Fruit fly (Drosophila melanogaster): ENCODE measurements around the gene CG12155.

Gene CG12155

DNA sequence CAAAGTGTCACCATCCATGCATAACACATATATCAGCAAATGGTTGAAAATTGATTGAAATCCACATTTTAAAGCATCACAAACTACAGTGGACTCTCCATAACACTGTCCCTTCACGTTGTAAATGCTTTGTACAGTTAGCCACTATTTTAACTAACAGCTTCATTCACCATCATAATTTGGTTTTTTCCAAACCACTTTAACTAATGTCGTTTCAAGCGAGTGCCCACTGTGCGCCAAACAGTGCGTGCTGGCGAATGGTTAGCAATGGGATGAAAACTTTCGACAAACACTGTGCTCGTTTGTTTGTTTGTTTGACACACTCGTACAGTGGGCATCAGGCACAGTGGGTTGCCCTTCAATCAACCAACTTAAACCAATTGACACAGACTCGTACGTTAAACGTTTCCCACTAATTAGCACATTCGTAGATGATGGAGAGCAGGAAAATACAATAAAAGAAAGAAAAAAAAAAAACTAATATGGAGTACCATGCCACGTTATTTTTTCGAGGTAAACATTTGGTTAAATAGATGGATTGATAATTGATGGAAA is 28.2 kb upstream of the CG12155 start (continued):
- TF ChIP-seq ac (GFP tag; optimal IDR thresholded peaks at IDR 0.05) (no peak), Spps (tag; optimal IDR thresholded peaks at IDR 0.05) (peak; percentile 25), sqz (GFP tag; optimal IDR thresholded peaks at IDR 0.05) (peak; percentile 83), CG8281 (tag; optimal IDR thresholded peaks at IDR 0.05) (peak; percentile 55), lov (optimal IDR thresholded peaks at IDR 0.05) (no peak), lov (GFP tag; IDR thresholded peaks at IDR 0.05) (peak; percentile 93; the same call in 2 of the 3 replicates), btn (GFP tag; optimal IDR thresholded peaks at IDR 0.05) (peak; percentile 87), CG32772 (GFP tag; IDR thresholded peaks at IDR 0.05) (peak; percentile 93), Dbx (GFP tag; IDR thresholded peaks at IDR 0.05) (peak; percentile 91), vfl (GFP tag; optimal IDR thresholded peaks at IDR 0.05) (peak; percentile 78), CG31224 (GFP tag; IDR thresholded peaks at IDR 0.05) (peak; percentile 84), zen (tag; optimal IDR thresholded peaks at IDR 0.05) (peak; percentile 59), dm (GFP tag; optimal IDR thresholded peaks at IDR 0.05) (peak; percentile 83), CG9876 (GFP tag; optimal IDR thresholded peaks at IDR 0.05) (peak; percentile 89), gcm (GFP tag; optimal IDR thresholded peaks at IDR 0.05) (peak; percentile 77), maf-S (GFP tag; optimal IDR thresholded peaks at IDR 0.05) (peak; percentile 87), Usf (GFP tag; optimal IDR thresholded peaks at IDR 0.05) (peak; percentile 82), Ets65A (GFP tag) (peak; percentile 99), gro (GFP tag; optimal IDR thresholded peaks at IDR 0.05) (peak; percentile 71), tap (tag; optimal IDR thresholded peaks at IDR 0.05) (peak; percentile 93), tll (GFP tag; optimal IDR thresholded peaks at IDR 0.05) (no peak), Bteb2 (GFP tag; optimal IDR thresholded peaks at IDR 0.05) (peak; percentile 77), hth (optimal IDR thresholded peaks at IDR 0.05) (no peak), cg (GFP tag; optimal IDR thresholded peaks at IDR 0.05) (peak; percentile 2), CG4820 (GFP tag; optimal IDR thresholded peaks at IDR 0.05) (peak; percentile 91), CG33557 (GFP tag; optimal IDR thresholded peaks at IDR 0.05) (peak; percentile 31), CG9437 (GFP tag; optimal IDR thresholded peaks at IDR 0.05) (peak; percentile 82), grn (GFP tag; optimal IDR thresholded peaks at IDR 0.05) (peak; percentile 32), CG14860 (GFP tag; IDR thresholded peaks at IDR 0.05; ENCODE audit: partially characterized antibody) (no peak), CG18599 (GFP tag; optimal IDR thresholded peaks at IDR 0.05) (peak; percentile 90), Max (GFP tag; optimal IDR thresholded peaks at IDR 0.05) (peak; percentile 74), CG6791 (GFP tag; IDR thresholded peaks at IDR 0.05; ENCODE audit: partially characterized antibody) (no peak), Aef1 (GFP tag; IDR thresholded peaks at IDR 0.05) (peak; percentile 95), CG7556 (GFP tag; optimal IDR thresholded peaks at IDR 0.05) (peak; percentile 81), Hmr (GFP tag; optimal IDR thresholded peaks at IDR 0.05) (peak; percentile 85), CG4707 (GFP tag; optimal IDR thresholded peaks at IDR 0.05) (peak; percentile 93), gt (GFP tag; IDR thresholded peaks at IDR 0.05) (peak; percentile 88), CG2712 (tag; optimal IDR thresholded peaks at IDR 0.05) (peak; percentile 87), caup (GFP tag; optimal IDR thresholded peaks at IDR 0.05; ENCODE audit: severe bottlenecking) (peak; percentile 91), CG34422 (GFP tag; IDR thresholded peaks at IDR 0.05) (peak; percentile 97), CG8944 (GFP tag; optimal IDR thresholded peaks at IDR 0.05) (peak; percentile 94), CG30431 (GFP tag; optimal IDR thresholded peaks at IDR 0.05) (peak; percentile 85), org-1 (GFP tag; optimal IDR thresholded peaks at IDR 0.05) (peak; percentile 85), CG6683 (GFP tag; optimal IDR thresholded peaks at IDR 0.05) (peak; percentile 70), scrt (GFP tag; optimal IDR thresholded peaks at IDR 0.05) (peak; percentile 78), CG1792 (GFP tag; optimal IDR thresholded peaks at IDR 0.05) (peak; percentile 92), fd64A (GFP tag; optimal IDR thresholded peaks at IDR 0.05) (peak; percentile 84), Xbp1 (GFP tag; optimal IDR thresholded peaks at IDR 0.05) (peak; percentile 95), CG42726 (GFP tag; IDR thresholded peaks at IDR 0.05; ENCODE audit: partially characterized antibody) (no peak), Trl (optimal IDR thresholded peaks at IDR 0.05) (no peak), Trl (GFP tag; optimal IDR thresholded peaks at IDR 0.05) (peak; percentile 75)

Data from whole organism, embryonic.